Fruit fly (Drosophila melanogaster): ENCODE measurements around the gene Phf5a.

Phf5a gene

dm6 chr2L:6496753-6497152 lies 6.1 kb upstream of the Phf5a start, which contains the start of gene CG9550:
TSS of gene CG9550 (plus strand) at chr2L:6497053.
- no peak for TF ChIP-seq noc (tag; optimal IDR thresholded peaks at IDR 0.05)

- TF ChIP-seq noc (tag; optimal IDR thresholded peaks at IDR 0.05) = peak; percentile 99
Measured at dm6 chr2L:6494405-6494816, 3.8 kb upstream of the Phf5a start, which contains the start of gene CG9547. TSS of gene CG9547 (minus strand) at chr2L:6494532.

- TF ChIP-seq noc (tag; optimal IDR thresholded peaks at IDR 0.05) = peak; percentile 34
Measured at dm6 chr2L:6488676-6489140, 1.9 kb downstream of the Phf5a start, which contains the start of the genes KFase and epsilonCOP. TSS of gene KFase (minus strand) at chr2L:6488756. TSS of gene epsilonCOP (plus strand) at chr2L:6489090.

dm6 chr2L:6481310-6481738 lies 9.3 kb downstream of the Phf5a start:
- no peak for TF ChIP-seq noc (tag; optimal IDR thresholded peaks at IDR 0.05)

- TF ChIP-seq noc (tag; optimal IDR thresholded peaks at IDR 0.05) = peak; percentile 50
Measured at dm6 chr2L:6480212-6480994, 10.2 kb downstream of the Phf5a start, which contains the start of the genes Sec61alpha and Daxx. TSS of gene Sec61alpha (minus strand) at chr2L:6480575. TSS of gene Daxx (plus strand) at chr2L:6480929.

- peak; percentile 52 for TF ChIP-seq noc (tag; optimal IDR thresholded peaks at IDR 0.05)
Measured at dm6 chr2L:6479226-6479906, 11.3 kb downstream of the Phf5a start.

dm6 chr2L:6476753-6477152 lies 13.9 kb downstream of the Phf5a start, which contains the start of gene CG9536:
TSS of gene CG9536 (minus strand) at chr2L:6476975.
- TF ChIP-seq noc (tag; optimal IDR thresholded peaks at IDR 0.05) = no peak

dm6 chr2L:6474878-6475582 lies 15.6 kb downstream of the Phf5a start:
- peak; percentile 9 for TF ChIP-seq noc (tag; optimal IDR thresholded peaks at IDR 0.05)

- no peak for TF ChIP-seq noc (tag; optimal IDR thresholded peaks at IDR 0.05)
Measured at dm6 chr2L:6474298-6474697, 16.3 kb downstream of the Phf5a start.

- TF ChIP-seq noc (tag; optimal IDR thresholded peaks at IDR 0.05) = peak; percentile 73
Measured at dm6 chr2L:6473076-6474037, 17.3 kb downstream of the Phf5a start, which contains the start of gene mmy. TSS of gene mmy (minus strand) at chr2L:6473904.

- TF ChIP-seq noc (tag; optimal IDR thresholded peaks at IDR 0.05) = peak; percentile 60
Measured at dm6 chr2L:6471978-6472776, 18.5 kb downstream of the Phf5a start.

- no peak for TF ChIP-seq noc (tag; optimal IDR thresholded peaks at IDR 0.05)
Measured at dm6 chr2L:6470100-6470644, 20.5 kb downstream of the Phf5a start.

- TF ChIP-seq noc (tag; optimal IDR thresholded peaks at IDR 0.05) = no peak
Measured at dm6 chr2L:6467509-6467908, 23.1 kb downstream of the Phf5a start, which contains the start of gene HemK1. TSS of gene HemK1 (minus strand) at chr2L:6467698.
